Fruit fly (Drosophila melanogaster): Measurements from ENCODE around the gene Dcr-1.

DNA sequence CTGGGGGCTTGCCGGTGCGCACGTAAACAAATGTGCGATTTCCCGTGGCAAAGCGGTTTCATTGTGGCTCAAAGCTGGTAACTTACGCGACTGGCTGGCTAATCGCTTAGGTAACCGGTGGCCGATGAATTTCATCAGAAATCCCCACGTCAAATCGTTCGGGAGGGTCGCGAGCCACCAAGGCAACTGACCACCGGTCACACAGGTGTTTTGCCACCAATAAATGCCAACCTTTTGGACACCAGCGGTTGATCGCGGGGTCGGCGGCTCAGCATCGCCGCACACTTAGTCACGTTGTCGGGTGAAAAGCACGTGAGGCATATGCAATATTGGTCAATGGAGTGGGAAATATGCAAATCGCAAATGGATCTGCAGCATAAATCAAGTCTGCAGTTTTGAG is 35.6 kb upstream of the Dcr-1 start:
- no peak for TF ChIP-seq CG14711 (tag; optimal IDR thresholded peaks at IDR 0.05)
- TF ChIP-seq CG7101 (tag; optimal IDR thresholded peaks at IDR 0.05): no peak
- no peak for TF ChIP-seq kay (GFP tag; ENCODE audit: borderline replicate concordance)
- no peak for TF ChIP-seq pad (GFP tag; optimal IDR thresholded peaks at IDR 0.05)
- TF ChIP-seq CG12768 (GFP tag; optimal IDR thresholded peaks at IDR 0.05): no peak
- TF ChIP-seq CG5204 (GFP tag; optimal IDR thresholded peaks at IDR 0.05): no peak
- TF ChIP-seq toe (GFP tag; optimal IDR thresholded peaks at IDR 0.05): no peak

All from whole organism, adult.